Worm (Caenorhabditis elegans) whole organism, midembryonic: Measurements from ENCODE around the gene lgc-38.

Experiments used
- T22C8.4 ChIP-seq: fragments of 200-800 bp; sonication (Bioruptor generic); IDR thresholded peaks from 2 replicates; pipeline ENCODE4 v1.3.6; 2022; ENCODE audit warnings: missing genetic modification characterization, missing compliant biosample characterization
- cog-1 ChIP-seq: sonication (generic microtip); optimal IDR thresholded peaks from 2 replicates; lab custom pipeline; 2016; ENCODE audit warnings: missing genetic modification characterization, missing compliant biosample characterization
- flt-1 ChIP-seq: fragments of 200-800 bp; sonication (Bioruptor generic); IDR thresholded peaks from 2 replicates; pipeline ENCODE4 v1.3.6; 2022; ENCODE audit warnings: missing genetic modification characterization, missing compliant biosample characterization
- klf-2 ChIP-seq: fragments of 200-800 bp; sonication (Bioruptor generic); conservative IDR thresholded peaks from 2 replicates; pipeline ENCODE4 v1.3.6; 2022; ENCODE audit warnings: missing genetic modification reagents, missing genetic modification characterization, missing compliant biosample characterization
- med-1 ChIP-seq: sonication (generic microtip); optimal IDR thresholded peaks from 2 replicates; lab custom pipeline; 2017; ENCODE audit warnings: missing genetic modification characterization, mild to moderate bottlenecking, missing compliant biosample characterization, antibody characterized with exemption, missing genetic modification reagents; ENCODE audit not compliant: insufficient read depth
- ref-1 ChIP-seq: fragments of 200-800 bp; sonication (Bioruptor generic); conservative IDR thresholded peaks from 2 replicates; pipeline ENCODE4 v1.3.6; 2022; ENCODE audit warnings: missing genetic modification reagents, missing genetic modification characterization, missing compliant biosample characterization
- tab-1 ChIP-seq: fragments of 200-800 bp; sonication (Bioruptor generic); IDR thresholded peaks from 2 replicates; pipeline ENCODE4 v1.3.6; 2022; ENCODE audit warnings: missing genetic modification characterization, missing compliant biosample characterization
- ztf-23 ChIP-seq: fragments of 200-800 bp; sonication (Bioruptor generic); IDR thresholded peaks from 2 replicates; pipeline ENCODE4 v1.3.6; 2022; ENCODE audit warnings: missing genetic modification reagents, missing genetic modification characterization, missing compliant biosample characterization
- ztf-29 ChIP-seq: fragments of 200-800 bp; sonication (Bioruptor generic); IDR thresholded peaks from 2 replicates; pipeline ENCODE4 v1.3.6; 2022; ENCODE audit warnings: missing genetic modification reagents, missing genetic modification characterization, missing compliant biosample characterization

lgc-38 gene

ce11 chrIII:6973682-6974081 is 35.3 kb upstream of the lgc-38 start, which contains the start of gene F31E3.2:
Gene F31E3.2 (plus strand): TSS chrIII:6973982.
- TF ChIP-seq T22C8.4 (GFP tag; lab: Robert Waterston, UW) (no peak), ztf-29 (GFP tag; lab: Robert Waterston, UW) (no peak), tab-1 (GFP tag; lab: Robert Waterston, UW) (no peak), ztf-23 (GFP tag; lab: Robert Waterston, UW) (no peak), cog-1 (tag; lab: Kevin White, UChicago) (no peak), flt-1 (GFP tag; lab: Robert Waterston, UW) (no peak), klf-2 (GFP tag; lab: Robert Waterston, UW) (no peak), med-1 (GFP tag; lab: Kevin White, UChicago) (no peak), ref-1 (GFP tag; lab: Robert Waterston, UW) (no peak)

DNA sequence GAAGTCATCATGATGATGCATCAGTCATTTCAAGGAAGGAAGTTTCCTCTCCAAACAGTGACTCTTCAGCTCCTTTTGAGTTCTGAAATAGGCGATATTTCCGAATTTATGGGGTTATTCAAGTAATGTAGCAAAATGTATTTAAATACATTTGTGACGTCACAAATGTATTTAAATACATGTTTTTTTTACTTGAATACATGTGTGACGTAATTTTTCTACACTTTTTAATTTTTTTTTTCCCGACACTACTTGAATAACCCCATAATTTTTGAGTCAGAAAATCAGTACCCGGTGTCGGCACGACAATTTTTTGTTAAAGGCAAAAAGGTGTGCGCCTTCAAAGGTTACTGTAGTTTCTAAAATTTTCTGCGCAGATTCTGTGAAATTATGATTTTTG is 34.0 kb upstream of the lgc-38 start:
- TF ChIP-seq ztf-29 (GFP tag; lab: Robert Waterston, UW) (no peak), klf-2 (GFP tag; lab: Robert Waterston, UW) (no peak), cog-1 (tag; lab: Kevin White, UChicago) (no peak), ztf-23 (GFP tag; lab: Robert Waterston, UW) (no peak), med-1 (GFP tag; lab: Kevin White, UChicago) (no peak), tab-1 (GFP tag; lab: Robert Waterston, UW) (no peak), T22C8.4 (GFP tag; lab: Robert Waterston, UW) (no peak), ref-1 (GFP tag; lab: Robert Waterston, UW) (no peak), flt-1 (GFP tag; lab: Robert Waterston, UW) (no peak)

- TF ChIP-seq ref-1 (GFP tag; lab: Robert Waterston, UW) (no peak), cog-1 (tag; lab: Kevin White, UChicago) (peak; percentile 85), ztf-23 (GFP tag; lab: Robert Waterston, UW) (0 out of 2 replicates have a peak, but pooled peaks have one; percentile 56), flt-1 (GFP tag; lab: Robert Waterston, UW) (0 out of 2 replicates have a peak, but pooled peaks have one; percentile 5)
These were observed 30.1 kb upstream of the lgc-38 start for ce11 chrIII:6978875-6979274.

DNA sequence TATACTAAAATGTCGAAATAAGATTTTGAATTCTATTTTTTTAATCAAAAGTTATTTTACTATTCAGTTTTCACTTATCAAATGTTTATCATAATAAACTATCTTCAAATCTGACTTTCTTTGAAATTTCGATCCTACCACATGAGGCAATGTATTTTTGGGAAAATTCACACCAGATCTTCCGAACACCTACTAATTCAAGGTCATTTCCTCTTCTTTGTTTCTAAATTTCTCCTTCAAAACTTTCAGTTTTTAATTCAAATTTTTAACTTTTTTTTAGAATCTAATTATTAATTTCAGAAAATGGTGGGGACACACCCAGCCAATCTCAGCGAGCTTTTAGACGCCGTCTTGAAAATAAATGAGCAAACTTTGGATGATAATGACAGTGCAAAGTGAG is 29.4 kb upstream of the lgc-38 start, which contains the start of gene ceh-20:
Gene ceh-20, plus strand, starts transcription at position 301 of the 400 bp plus-strand sequence.
- no peak for TF ChIP-seq flt-1 (GFP tag; lab: Robert Waterston, UW)
- TF ChIP-seq tab-1 (GFP tag; lab: Robert Waterston, UW) = no peak
- TF ChIP-seq ref-1 (GFP tag; lab: Robert Waterston, UW) = no peak
- no peak for TF ChIP-seq med-1 (GFP tag; lab: Kevin White, UChicago)
- TF ChIP-seq T22C8.4 (GFP tag; lab: Robert Waterston, UW) = no peak
- no peak for TF ChIP-seq ztf-29 (GFP tag; lab: Robert Waterston, UW)
- TF ChIP-seq cog-1 (tag; lab: Kevin White, UChicago) = no peak
- no peak for TF ChIP-seq ztf-23 (GFP tag; lab: Robert Waterston, UW)
- no peak for TF ChIP-seq klf-2 (GFP tag; lab: Robert Waterston, UW)

ce11 chrIII:6981989-6982553 is 26.9 kb upstream of the lgc-38 start, which contains the start of gene F31E3.6:
Gene F31E3.6 (plus strand): TSS chrIII:6982081.
- peak; percentile 30; the same call in 1 of the 2 replicates for TF ChIP-seq flt-1 (GFP tag; lab: Robert Waterston, UW)

ce11 chrIII:6988060-6988459 is 20.9 kb upstream of the lgc-38 start:
- TF ChIP-seq T22C8.4 (GFP tag; lab: Robert Waterston, UW) = no peak
- no peak for TF ChIP-seq med-1 (GFP tag; lab: Kevin White, UChicago)
- no peak for TF ChIP-seq cog-1 (tag; lab: Kevin White, UChicago)
- TF ChIP-seq tab-1 (GFP tag; lab: Robert Waterston, UW) = no peak

ce11 chrIII:6989201-6989600 is 19.7 kb upstream of the lgc-38 start:
- TF ChIP-seq ref-1 (GFP tag; lab: Robert Waterston, UW) = no peak
- no peak for TF ChIP-seq klf-2 (GFP tag; lab: Robert Waterston, UW)
- TF ChIP-seq flt-1 (GFP tag; lab: Robert Waterston, UW) = no peak
- TF ChIP-seq T22C8.4 (GFP tag; lab: Robert Waterston, UW) = no peak
- no peak for TF ChIP-seq cog-1 (tag; lab: Kevin White, UChicago)
- no peak for TF ChIP-seq tab-1 (GFP tag; lab: Robert Waterston, UW)
- TF ChIP-seq ztf-23 (GFP tag; lab: Robert Waterston, UW) = no peak
- TF ChIP-seq med-1 (GFP tag; lab: Kevin White, UChicago) = no peak
- no peak for TF ChIP-seq ztf-29 (GFP tag; lab: Robert Waterston, UW)

DNA sequence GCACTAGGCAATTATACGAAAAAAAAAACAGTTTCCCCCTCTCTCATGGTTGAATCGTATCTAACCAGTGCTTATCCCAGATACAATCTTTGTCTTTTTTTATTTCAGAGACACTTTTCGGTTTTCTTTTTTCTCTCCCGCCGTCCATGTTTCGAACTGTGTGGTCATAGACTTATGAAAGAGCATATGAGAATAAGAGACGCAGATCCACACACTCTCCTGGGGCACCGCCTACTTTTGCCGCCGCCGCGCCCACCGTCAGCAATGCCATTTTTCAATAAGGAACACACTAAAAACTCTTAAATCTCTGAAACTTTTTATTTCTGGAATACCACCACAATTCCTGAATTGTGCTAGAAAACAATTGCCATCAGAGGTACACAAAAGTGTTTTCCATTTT is 19.0 kb upstream of the lgc-38 start, which contains the start of gene prk-1:
Gene prk-1, plus strand, starts transcription at position 269 of the 400 bp plus-strand sequence.
- TF ChIP-seq klf-2 (GFP tag; lab: Robert Waterston, UW) (no peak), ztf-23 (GFP tag; lab: Robert Waterston, UW) (no peak), ztf-29 (GFP tag; lab: Robert Waterston, UW) (no peak), tab-1 (GFP tag; lab: Robert Waterston, UW) (no peak), flt-1 (GFP tag; lab: Robert Waterston, UW) (no peak), cog-1 (tag; lab: Kevin White, UChicago) (no peak), med-1 (GFP tag; lab: Kevin White, UChicago) (no peak), T22C8.4 (GFP tag; lab: Robert Waterston, UW) (no peak), ref-1 (GFP tag; lab: Robert Waterston, UW) (no peak)

ce11 chrIII:6991465-6991864 is 17.5 kb upstream of the lgc-38 start:
- no peak for TF ChIP-seq ztf-23 (GFP tag; lab: Robert Waterston, UW)
- no peak for TF ChIP-seq ztf-29 (GFP tag; lab: Robert Waterston, UW)
- TF ChIP-seq klf-2 (GFP tag; lab: Robert Waterston, UW) = no peak
- TF ChIP-seq ref-1 (GFP tag; lab: Robert Waterston, UW) = no peak
- no peak for TF ChIP-seq flt-1 (GFP tag; lab: Robert Waterston, UW)
- no peak for TF ChIP-seq cog-1 (tag; lab: Kevin White, UChicago)
- no peak for TF ChIP-seq tab-1 (GFP tag; lab: Robert Waterston, UW)
